Worm (Caenorhabditis elegans) whole organism, mixed stage, embryonic: ENCODE measurements around the gene cox-15.

Experiments
- M03D4.4 ChIP-seq: sonication (generic microtip); optimal IDR thresholded peaks from 2 replicates; lab custom pipeline; 2017; ENCODE audit warnings: mild to moderate bottlenecking, missing genetic modification characterization, missing compliant biosample characterization
- bed-3 ChIP-seq: fragments of 200-800 bp; sonication (Bioruptor generic); optimal IDR thresholded peaks from 3 replicates; lab custom pipeline; 2018; ENCODE audit warnings: mild to moderate bottlenecking, missing genetic modification characterization, moderate library complexity, missing compliant biosample characterization
- ceh-39 ChIP-seq: fragments of 150-350 bp; optimal IDR thresholded peaks from 2 replicates; lab custom pipeline; 2014; ENCODE audit warnings: missing biosample characterization, missing genetic modification characterization
- ceh-43 ChIP-seq: fragments of 200-800 bp; sonication (Bioruptor generic); optimal IDR thresholded peaks from 2 replicates; lab custom pipeline; 2018; ENCODE audit warnings: mild to moderate bottlenecking, missing genetic modification characterization, moderate library complexity, missing compliant biosample characterization
- ceh-83 ChIP-seq: fragments of 200-800 bp; sonication (Bioruptor generic); optimal IDR thresholded peaks from 2 replicates; lab custom pipeline; 2018; ENCODE audit warnings: mild to moderate bottlenecking, missing genetic modification characterization, missing compliant biosample characterization
- ces-1 ChIP-seq: fragments of 150-350 bp; optimal IDR thresholded peaks from 2 replicates; lab custom pipeline; 2014; ENCODE audit warnings: missing biosample characterization, missing genetic modification reagents, missing genetic modification characterization
- cnd-1 ChIP-seq: fragments of 200-800 bp; sonication (Bioruptor generic); optimal IDR thresholded peaks from 2 replicates; lab custom pipeline; 2018; ENCODE audit warnings: mild to moderate bottlenecking, missing genetic modification characterization, missing compliant biosample characterization
- drap-1 ChIP-seq: fragments of 200-800 bp; sonication (Bioruptor generic); optimal IDR thresholded peaks from 3 replicates; lab custom pipeline; 2018; ENCODE audit warnings: mild to moderate bottlenecking, missing genetic modification characterization, missing compliant biosample characterization
- elt-1 ChIP-seq: sonication (generic microtip); optimal IDR thresholded peaks from 2 replicates; lab custom pipeline; 2017; ENCODE audit warnings: missing genetic modification characterization, mild to moderate bottlenecking, missing compliant biosample characterization, antibody characterized with exemption, moderate library complexity, borderline replicate concordance; ENCODE audit not compliant: insufficient read depth
- elt-3 ChIP-seq: fragments of 150-350 bp; optimal IDR thresholded peaks from 2 replicates; lab custom pipeline; 2014; ENCODE audit warnings: missing biosample characterization, missing genetic modification characterization
- ham-2 ChIP-seq: fragments of 200-800 bp; sonication (Bioruptor generic); optimal IDR thresholded peaks from 2 replicates; lab custom pipeline; 2018; ENCODE audit warnings: mild to moderate bottlenecking, missing genetic modification characterization, missing compliant biosample characterization
- hlh-1 ChIP-seq: fragments of 150-350 bp; optimal IDR thresholded peaks from 2 replicates; lab custom pipeline; 2014; ENCODE audit warnings: missing biosample characterization, missing genetic modification reagents, missing genetic modification characterization
- lin-13 ChIP-seq: fragments of 150-350 bp; optimal IDR thresholded peaks from 2 replicates; lab custom pipeline; 2014; ENCODE audit warnings: missing biosample characterization, missing genetic modification characterization
- lin-32 ChIP-seq: fragments of 200-800 bp; sonication (Bioruptor generic); optimal IDR thresholded peaks from 2 replicates; lab custom pipeline; 2018; ENCODE audit warnings: mild to moderate bottlenecking, missing genetic modification characterization, missing compliant biosample characterization
- lsy-2 ChIP-seq: fragments of 150-350 bp; optimal IDR thresholded peaks from 2 replicates; lab custom pipeline; 2014; ENCODE audit warnings: missing biosample characterization, missing genetic modification characterization
- mab-5 ChIP-seq: fragments of 150-350 bp; optimal IDR thresholded peaks from 2 replicates; lab custom pipeline; 2014; ENCODE audit warnings: missing biosample characterization, missing genetic modification characterization
- mep-1 ChIP-seq: fragments of 150-350 bp; optimal IDR thresholded peaks from 2 replicates; lab custom pipeline; 2017; ENCODE audit warnings: missing biosample characterization, missing genetic modification reagents, missing genetic modification characterization, inconsistent platforms
- mls-2 ChIP-seq: sonication (generic microtip); optimal IDR thresholded peaks from 2 replicates; lab custom pipeline; 2016; ENCODE audit warnings: mild to moderate bottlenecking, missing genetic modification characterization, moderate library complexity, missing compliant biosample characterization
- nhr-12 ChIP-seq: fragments of 150-350 bp; optimal IDR thresholded peaks from 2 replicates; lab custom pipeline; 2014; ENCODE audit warnings: missing biosample characterization, missing genetic modification characterization
- nhr-2 ChIP-seq: fragments of 150-350 bp; optimal IDR thresholded peaks from 2 replicates; lab custom pipeline; 2014; ENCODE audit warnings: missing biosample characterization, missing genetic modification characterization
- nhr-237 ChIP-seq: fragments of 150-350 bp; optimal IDR thresholded peaks from 2 replicates; lab custom pipeline; 2014; ENCODE audit warnings: missing biosample characterization, missing genetic modification characterization
- nhr-28 ChIP-seq: fragments of 150-350 bp; optimal IDR thresholded peaks from 2 replicates; lab custom pipeline; 2014; ENCODE audit warnings: missing biosample characterization, missing genetic modification characterization
- nhr-76 ChIP-seq: sonication (generic microtip); optimal IDR thresholded peaks from 2 replicates; lab custom pipeline; 2017; ENCODE audit warnings: missing biosample characterization, missing genetic modification characterization
- pha-4 ChIP-seq: fragments of 150-350 bp; optimal IDR thresholded peaks from 2 replicates; lab custom pipeline; 2018; ENCODE audit warnings: missing biosample characterization, missing genetic modification reagents, missing genetic modification characterization
- sem-2 ChIP-seq: fragments of 200-800 bp; sonication (Bioruptor generic); optimal IDR thresholded peaks from 2 replicates; lab custom pipeline; 2018; ENCODE audit warnings: mild to moderate bottlenecking, missing genetic modification characterization, missing compliant biosample characterization
- snpc-4 ChIP-seq: fragments of 150-350 bp; optimal IDR thresholded peaks from 2 replicates; lab custom pipeline; 2014; ENCODE audit warnings: missing biosample characterization, missing genetic modification characterization
- sptf-1 ChIP-seq: sonication (generic microtip); optimal IDR thresholded peaks from 2 replicates; lab custom pipeline; 2017; ENCODE audit warnings: mild to moderate bottlenecking, missing genetic modification characterization, moderate library complexity, missing compliant biosample characterization
- tbx-8 ChIP-seq: fragments of 200-800 bp; sonication (Bioruptor generic); optimal IDR thresholded peaks from 2 replicates; lab custom pipeline; 2018; ENCODE audit warnings: mild to moderate bottlenecking, missing genetic modification characterization, moderate library complexity, missing compliant biosample characterization
- unc-39 ChIP-seq: fragments of 150-350 bp; optimal IDR thresholded peaks from 2 replicates; lab custom pipeline; 2014; ENCODE audit warnings: missing biosample characterization, missing genetic modification characterization
- unc-62 ChIP-seq: fragments of 150-350 bp; optimal IDR thresholded peaks from 2 replicates; lab custom pipeline; 2014; ENCODE audit warnings: missing biosample characterization, missing genetic modification reagents, missing genetic modification characterization
- zip-8 ChIP-seq: fragments of 150-350 bp; optimal IDR thresholded peaks from 2 replicates; lab custom pipeline; 2014; ENCODE audit warnings: missing biosample characterization, missing genetic modification characterization
- ztf-11 ChIP-seq: fragments of 150-350 bp; optimal IDR thresholded peaks from 2 replicates; lab custom pipeline; 2014; ENCODE audit warnings: missing biosample characterization, missing genetic modification characterization

cox-15 gene

ce11 chrII:11270829-11271228, 36.1 kb upstream of the cox-15 start:
- TF ChIP-seq nhr-237 (tag; lab: Kevin White, UChicago) (no peak), nhr-76 (tag; lab: Kevin White, UChicago) (no peak), drap-1 (GFP tag; lab: Kevin White, UChicago) (no peak), ham-2 (GFP tag; lab: Kevin White, UChicago) (no peak)

- TF ChIP-seq hlh-1 (no peak), unc-62 (GFP tag; lab: Kevin White, UChicago) (no peak), unc-39 (no peak), sem-2 (GFP tag; lab: Kevin White, UChicago) (no peak), lsy-2 (tag; lab: Kevin White, UChicago) (no peak), lin-32 (no peak), ceh-43 (GFP tag; lab: Kevin White, UChicago) (no peak), bed-3 (GFP tag; lab: Kevin White, UChicago) (no peak), ces-1 (GFP tag; lab: Kevin White, UChicago) (no peak), ceh-83 (GFP tag; lab: Kevin White, UChicago) (no peak), nhr-12 (tag; lab: Kevin White, UChicago) (no peak), sptf-1 (tag; lab: Kevin White, UChicago) (no peak), zip-8 (no peak), elt-3 (tag; lab: Kevin White, UChicago) (no peak), nhr-76 (tag; lab: Kevin White, UChicago) (no peak)
- TF ChIP-seq, all 35 proteins: peak for 0
Measured at ce11 chrII:11268822-11269221, 34.1 kb upstream of the cox-15 start, which contains the start of gene cut-1. Gene cut-1, plus strand, starts transcription at chrII:11269122.

ce11 chrII:11261173-11261572, 26.4 kb upstream of the cox-15 start, which contains the start of gene T05B9.1:
Gene T05B9.1, minus strand, starts transcription at chrII:11261192.
- TF ChIP-seq mab-5, result no peak
- TF ChIP-seq ceh-83 (GFP tag; lab: Kevin White, UChicago), result no peak
- no peak for TF ChIP-seq ham-2 (GFP tag; lab: Kevin White, UChicago)
- TF ChIP-seq ztf-11 (tag; lab: Kevin White, UChicago), result no peak
- no peak for TF ChIP-seq nhr-28
- TF ChIP-seq nhr-237 (tag; lab: Kevin White, UChicago), result no peak
- no peak for TF ChIP-seq elt-1
- no peak for TF ChIP-seq tbx-8 (GFP tag; lab: Kevin White, UChicago)
- no peak for TF ChIP-seq ceh-43 (GFP tag; lab: Kevin White, UChicago)
- no peak for TF ChIP-seq unc-39
- no peak for TF ChIP-seq drap-1 (GFP tag; lab: Kevin White, UChicago)

- TF ChIP-seq nhr-76 (tag; lab: Kevin White, UChicago), result no peak
- TF ChIP-seq elt-1, result no peak
- no peak for TF ChIP-seq lin-32
- no peak for TF ChIP-seq ham-2 (GFP tag; lab: Kevin White, UChicago)
- no peak for TF ChIP-seq ceh-43 (GFP tag; lab: Kevin White, UChicago)
- no peak for TF ChIP-seq hlh-1
- no peak for TF ChIP-seq ceh-83 (GFP tag; lab: Kevin White, UChicago)
- TF ChIP-seq unc-62 (GFP tag; lab: Kevin White, UChicago), result no peak
- no peak for TF ChIP-seq elt-3 (tag; lab: Kevin White, UChicago)
- no peak for TF ChIP-seq unc-39
- no peak for TF ChIP-seq nhr-28
- no peak for TF ChIP-seq M03D4.4 (tag; lab: Kevin White, UChicago)
- TF ChIP-seq nhr-2, result no peak
- no peak for TF ChIP-seq mls-2 (tag; lab: Kevin White, UChicago)
- no peak for TF ChIP-seq snpc-4 (tag; lab: Kevin White, UChicago)
Measured at ce11 chrII:11259766-11260165, 25.0 kb upstream of the cox-15 start.

- TF ChIP-seq mab-5 (no peak), bed-3 (GFP tag; lab: Kevin White, UChicago) (no peak), ceh-43 (GFP tag; lab: Kevin White, UChicago) (no peak), nhr-237 (tag; lab: Kevin White, UChicago) (no peak), ztf-11 (tag; lab: Kevin White, UChicago) (no peak), zip-8 (no peak), tbx-8 (GFP tag; lab: Kevin White, UChicago) (no peak), nhr-28 (no peak), nhr-2 (no peak), pha-4 (no peak), hlh-1 (no peak)
- TF ChIP-seq, all 35 proteins: peak for 0
Measured at ce11 chrII:11255536-11255935, 20.8 kb upstream of the cox-15 start, which contains the start of gene T05B9.2. Gene T05B9.2, plus strand, starts transcription at chrII:11255836.

- TF ChIP-seq lsy-2 (tag; lab: Kevin White, UChicago) (no peak), lin-13 (tag; lab: Kevin White, UChicago) (no peak), nhr-76 (tag; lab: Kevin White, UChicago) (no peak), ham-2 (GFP tag; lab: Kevin White, UChicago) (no peak), nhr-12 (tag; lab: Kevin White, UChicago) (no peak), elt-3 (tag; lab: Kevin White, UChicago) (no peak), ces-1 (GFP tag; lab: Kevin White, UChicago) (no peak), cnd-1 (tag; lab: Kevin White, UChicago) (no peak), M03D4.4 (tag; lab: Kevin White, UChicago) (no peak), unc-39 (no peak), mls-2 (tag; lab: Kevin White, UChicago) (no peak), ceh-39 (tag; lab: Kevin White, UChicago) (no peak), nhr-28 (no peak), mep-1 (no peak), ceh-43 (GFP tag; lab: Kevin White, UChicago) (no peak), ceh-83 (GFP tag; lab: Kevin White, UChicago) (no peak)
Measured at ce11 chrII:11247414-11247813, 12.7 kb upstream of the cox-15 start, which contains the start of gene T06D8.10. Gene T06D8.10, minus strand, starts transcription at chrII:11247514.
